Fruit fly (Drosophila melanogaster): ENCODE data around the gene Lectin-galC1.

Gene Lectin-galC1

DNA sequence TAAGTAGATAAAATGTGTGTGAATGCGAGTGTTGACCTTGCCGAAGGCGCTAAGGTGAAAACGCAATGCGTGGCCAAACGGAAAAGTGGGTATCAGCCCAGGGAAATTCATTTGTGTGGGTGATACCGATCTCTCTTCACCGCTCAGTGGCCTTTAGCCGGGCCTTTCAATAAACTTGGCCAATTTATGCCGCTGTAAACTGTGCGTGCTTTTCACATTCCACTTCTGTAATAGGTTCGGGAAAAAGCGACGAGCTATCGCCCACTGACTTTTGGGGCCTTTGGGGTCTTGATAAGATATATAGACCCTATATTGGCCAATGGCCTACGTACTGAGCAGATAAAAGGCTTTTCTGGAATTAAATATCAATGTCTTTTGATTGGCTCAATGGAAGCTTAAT, 4.3 kb downstream of the Lectin-galC1 start:
- TF ChIP-seq svp (GFP tag) (no peak), spab (GFP tag; optimal IDR thresholded peaks at IDR 0.05) (no peak), net (GFP tag; optimal IDR thresholded peaks at IDR 0.05) (no peak), Eip93F (GFP tag; optimal IDR thresholded peaks at IDR 0.05) (peak; percentile 8), topi (GFP tag; optimal IDR thresholded peaks at IDR 0.05) (no peak), CG3919 (GFP tag; optimal IDR thresholded peaks at IDR 0.05) (no peak), vri (GFP tag; optimal IDR thresholded peaks at IDR 0.05) (peak; percentile 59), CG9139 (GFP tag; optimal IDR thresholded peaks at IDR 0.05) (no peak), dsx (GFP tag; optimal IDR thresholded peaks at IDR 0.05; ENCODE audit: poor library complexity, severe bottlenecking) (no peak), acj6 (GFP tag; optimal IDR thresholded peaks at IDR 0.05) (no peak)

DNA sequence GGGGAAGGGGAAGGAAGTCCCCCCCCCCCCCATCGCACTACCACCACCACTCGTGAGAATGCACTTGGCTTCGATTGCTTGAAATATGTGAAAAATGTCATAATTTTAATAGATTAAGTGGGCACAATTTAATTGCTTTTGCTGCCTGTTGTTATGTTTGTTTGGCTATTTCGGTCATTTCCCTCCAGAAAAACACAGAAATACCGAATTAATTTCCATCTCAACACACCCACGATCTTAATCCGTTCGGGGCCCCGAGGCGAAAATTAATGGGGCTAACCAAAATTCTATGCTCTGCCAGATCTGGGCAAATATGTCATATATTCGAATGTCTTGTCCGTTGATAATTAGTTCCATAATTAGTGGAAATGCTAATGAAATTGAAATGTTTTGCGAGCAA, 5.4 kb downstream of the Lectin-galC1 start:
- no peak for TF ChIP-seq CG11294 (GFP tag; IDR thresholded peaks at IDR 0.05)
- no peak for TF ChIP-seq CG32006 (GFP tag; optimal IDR thresholded peaks at IDR 0.05)
- no peak for TF ChIP-seq dac (GFP tag; optimal IDR thresholded peaks at IDR 0.05)
- TF ChIP-seq CG34406 (GFP tag; optimal IDR thresholded peaks at IDR 0.05) = no peak
- TF ChIP-seq OdsH (GFP tag; optimal IDR thresholded peaks at IDR 0.05) = no peak
- TF ChIP-seq CG7368 (GFP tag; optimal IDR thresholded peaks at IDR 0.05) = no peak
- no peak for TF ChIP-seq CG1621 (tag; optimal IDR thresholded peaks at IDR 0.05)
- TF ChIP-seq CG9139 (GFP tag; optimal IDR thresholded peaks at IDR 0.05) = no peak

DNA sequence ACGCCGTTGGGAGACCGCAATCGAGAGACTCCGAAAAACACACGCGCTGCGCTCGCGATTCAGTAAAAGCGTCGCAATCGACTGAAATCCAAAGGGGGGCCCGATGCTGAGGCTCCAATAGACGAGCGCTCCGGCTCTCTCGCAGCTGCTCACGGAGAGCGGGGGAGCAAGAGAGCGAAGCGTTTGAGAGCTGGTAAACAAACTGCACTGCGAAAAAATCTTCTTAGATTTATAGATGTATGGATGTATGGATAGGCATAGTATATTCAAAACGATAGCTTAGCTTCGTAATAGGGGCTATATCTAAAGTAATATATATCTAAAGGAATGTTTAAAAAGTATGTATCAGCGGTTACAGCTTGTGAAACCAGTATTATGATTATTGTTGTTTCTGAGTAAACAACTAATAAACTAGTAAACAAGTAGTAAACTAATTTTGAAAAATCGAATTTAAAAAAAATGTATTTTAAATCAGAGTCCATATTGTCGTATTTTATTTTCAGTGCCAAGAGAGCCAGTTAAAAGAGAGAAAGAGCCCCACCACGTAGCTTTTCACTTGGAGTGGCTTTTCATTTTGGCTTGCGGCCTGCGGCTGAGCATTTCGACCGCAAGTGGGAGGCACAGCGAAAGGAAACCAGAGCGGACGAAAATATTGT, 6.3 kb downstream of the Lectin-galC1 start, which contains the start of the genes Alp12 and CG13085:
Alp12 (plus strand) TSS at position 584 of the 656 bp plus-strand sequence.
CG13085 (plus strand) TSS at position 584 of the 656 bp plus-strand sequence.
- TF ChIP-seq CG9139 (GFP tag; optimal IDR thresholded peaks at IDR 0.05) = peak; percentile 77
- TF ChIP-seq topi (GFP tag; optimal IDR thresholded peaks at IDR 0.05) = peak; percentile 95
- TF ChIP-seq CG3919 (GFP tag; optimal IDR thresholded peaks at IDR 0.05) = peak; percentile 96
- peak; percentile 8 for TF ChIP-seq Hr38 (GFP tag; optimal IDR thresholded peaks at IDR 0.05)
- peak; percentile 98 for TF ChIP-seq Hr4 (GFP tag; optimal IDR thresholded peaks at IDR 0.05)
- peak; percentile 86 for TF ChIP-seq Ets21C (GFP tag; optimal IDR thresholded peaks at IDR 0.05)
- peak; percentile 93 for TF ChIP-seq spab (GFP tag; optimal IDR thresholded peaks at IDR 0.05)
- peak; percentile 92 for TF ChIP-seq fd59A (GFP tag; optimal IDR thresholded peaks at IDR 0.05)
- TF ChIP-seq fd85E (GFP tag; optimal IDR thresholded peaks at IDR 0.05) = peak; percentile 73
- TF ChIP-seq CG8319 (GFP tag; optimal IDR thresholded peaks at IDR 0.05) = peak; percentile 89
- peak; percentile 95 for TF ChIP-seq fkh (GFP tag; optimal IDR thresholded peaks at IDR 0.05)
- TF ChIP-seq Ets96B (tag; optimal IDR thresholded peaks at IDR 0.05) = peak; percentile 88
- peak; percentile 89 for TF ChIP-seq vri (GFP tag; optimal IDR thresholded peaks at IDR 0.05)
- peak; percentile 95 for TF ChIP-seq CG16779 (tag; optimal IDR thresholded peaks at IDR 0.05)
- peak; percentile 89 to 90 for TF ChIP-seq ss (GFP tag; optimal IDR thresholded peaks at IDR 0.05)
- TF ChIP-seq Lpt (GFP tag; optimal IDR thresholded peaks at IDR 0.05) = peak; percentile 99
- peak; percentile 96 for TF ChIP-seq Sox14 (GFP tag; optimal IDR thresholded peaks at IDR 0.05)
- TF ChIP-seq dsx (GFP tag; optimal IDR thresholded peaks at IDR 0.05; ENCODE audit: poor library complexity, severe bottlenecking) = peak; percentile 91
- TF ChIP-seq CG6854 (GFP tag; optimal IDR thresholded peaks at IDR 0.05) = peak; percentile 90
- TF ChIP-seq CG4318 (GFP tag; optimal IDR thresholded peaks at IDR 0.05) = peak; percentile 97
- TF ChIP-seq Blimp-1 (GFP tag; optimal IDR thresholded peaks at IDR 0.05) = peak; percentile 86
- TF ChIP-seq achi (GFP tag; optimal IDR thresholded peaks at IDR 0.05) = peak; percentile 96
- peak; percentile 95 for TF ChIP-seq eg (GFP tag; IDR thresholded peaks at IDR 0.05)
- peak; percentile 83 for TF ChIP-seq Eip93F (GFP tag; optimal IDR thresholded peaks at IDR 0.05)
- TF ChIP-seq CG6808 (GFP tag; optimal IDR thresholded peaks at IDR 0.05) = peak; percentile 94
- TF ChIP-seq Eip78C (GFP tag) = peak; percentile 99
- TF ChIP-seq CG10631 (GFP tag; optimal IDR thresholded peaks at IDR 0.05) = peak; percentile 98
- TF ChIP-seq Sox15 (GFP tag; optimal IDR thresholded peaks at IDR 0.05) = peak; percentile 91
- TF ChIP-seq Hr39 (GFP tag; optimal IDR thresholded peaks at IDR 0.05) = peak; percentile 91
- TF ChIP-seq CG6792 (GFP tag; optimal IDR thresholded peaks at IDR 0.05) = peak; percentile 95
- peak; percentile 99 for TF ChIP-seq CG8119 (GFP tag; IDR thresholded peaks at IDR 0.05)
- peak; percentile 97 for TF ChIP-seq Gug (GFP tag; IDR thresholded peaks at IDR 0.05)
- TF ChIP-seq cyc (GFP tag; optimal IDR thresholded peaks at IDR 0.05) = peak; percentile 89
- peak; percentile 94 for TF ChIP-seq Smox (GFP tag; optimal IDR thresholded peaks at IDR 0.05)
- peak; percentile 93 for TF ChIP-seq CG7368 (GFP tag; optimal IDR thresholded peaks at IDR 0.05)
- TF ChIP-seq lz (GFP tag; optimal IDR thresholded peaks at IDR 0.05) = peak; percentile 96
- TF ChIP-seq esn (GFP tag; optimal IDR thresholded peaks at IDR 0.05) = peak; percentile 97

Data from whole organism, prepupa.